Fruit fly (Drosophila melanogaster) whole organism, embryonic: ENCODE measurements around the gene Pax.

ENCODE experiments used
- Atf-2 ChIP-seq: fragments of 200-800 bp; sonication (Bioruptor generic); optimal IDR thresholded peaks from 2 replicates; lab custom pipeline; 2016; ENCODE audit warnings: missing biosample characterization, missing genetic modification characterization
- CG10147 ChIP-seq: fragments of 200-800 bp; sonication (Bioruptor generic); optimal IDR thresholded peaks from 2 replicates; lab custom pipeline; 2019; ENCODE audit warnings: missing biosample characterization, mild to moderate bottlenecking, missing genetic modification characterization, moderate library complexity
- CG1024 ChIP-seq: fragments of 200-800 bp; sonication (Bioruptor generic); IDR thresholded peaks from 2 replicates; pipeline ENCODE4 v1.3.6; 2022; ENCODE audit warnings: missing biosample characterization, missing genetic modification characterization
- CG10267 ChIP-seq: fragments of 200-800 bp; sonication (Bioruptor generic); optimal IDR thresholded peaks from 2 replicates; lab custom pipeline; 2018; ENCODE audit warnings: missing biosample characterization, mild to moderate bottlenecking, missing genetic modification characterization, moderate library complexity
- CG10565 ChIP-seq: fragments of 200-800 bp; sonication (Bioruptor generic); optimal IDR thresholded peaks from 3 replicates; lab custom pipeline; 2016; ENCODE audit warnings: missing biosample characterization, mild to moderate bottlenecking, missing genetic modification characterization
- CG11093 ChIP-seq: fragments of 200-800 bp; sonication (Bioruptor generic); IDR thresholded peaks from 3 replicates; pipeline ENCODE4 v1.3.6; 2022; ENCODE audit warnings: missing biosample characterization, missing genetic modification characterization
- CG11247 ChIP-seq: fragments of 200-800 bp; sonication (Bioruptor generic); IDR thresholded peaks from 2 replicates; pipeline ENCODE4 v1.3.6; 2022; ENCODE audit warnings: missing biosample characterization, missing genetic modification characterization
- CG15696 ChIP-seq: fragments of 200-800 bp; sonication (Bioruptor generic); optimal IDR thresholded peaks from 2 replicates; lab custom pipeline; 2019; ENCODE audit warnings: missing biosample characterization, mild to moderate bottlenecking, missing genetic modification characterization, moderate library complexity
- CG16815 ChIP-seq: fragments of 200-800 bp; sonication (Bioruptor generic); optimal IDR thresholded peaks from 3 replicates; lab custom pipeline; 2017; ENCODE audit warnings: missing biosample characterization, mild to moderate bottlenecking, missing genetic modification characterization
- CG17186 ChIP-seq: fragments of 200-800 bp; sonication (Bioruptor generic); optimal IDR thresholded peaks from 3 replicates; lab custom pipeline; 2017; ENCODE audit warnings: missing biosample characterization, missing genetic modification reagents, missing genetic modification characterization
- CG17829 ChIP-seq: fragments of 200-800 bp; optimal IDR thresholded peaks from 2 replicates; lab custom pipeline; 2019; ENCODE audit warnings: missing biosample characterization, mild to moderate bottlenecking, missing genetic modification characterization, moderate library complexity
- CG17912 ChIP-seq: fragments of 200-800 bp; sonication (Bioruptor generic); optimal IDR thresholded peaks from 2 replicates; lab custom pipeline; 2018; ENCODE audit warnings: missing biosample characterization, mild to moderate bottlenecking, missing genetic modification characterization
- CG2116 ChIP-seq: fragments of 200-800 bp; sonication (Bioruptor generic); optimal IDR thresholded peaks from 3 replicates; lab custom pipeline; 2018; ENCODE audit warnings: missing biosample characterization, mild to moderate bottlenecking, missing genetic modification characterization
- CG32767 ChIP-seq: fragments of 200-800 bp; sonication (Bioruptor generic); IDR thresholded peaks from 2 replicates; pipeline ENCODE4 v1.3.6; 2022; ENCODE audit warnings: missing biosample characterization, missing genetic modification characterization
- CG5180 ChIP-seq: fragments of 200-800 bp; sonication (Bioruptor generic); optimal IDR thresholded peaks from 3 replicates; lab custom pipeline; 2017; ENCODE audit warnings: missing biosample characterization, missing genetic modification characterization, mild to moderate bottlenecking, moderate library complexity, missing genetic modification reagents
- CG8290 ChIP-seq, 3 experiments: fragments of 200-800 bp; sonication (Bioruptor generic); optimal IDR thresholded peaks; 2 replicates each; lab custom pipeline; 2016 to 2019; ENCODE audit warnings: missing biosample characterization in 3 of 3, missing genetic modification characterization in 3 of 3, mild to moderate bottlenecking in 2 of 3, moderate library complexity in 1 of 3
- D19B ChIP-seq: fragments of 200-800 bp; sonication (Bioruptor generic); optimal IDR thresholded peaks from 2 replicates; lab custom pipeline; 2017; ENCODE audit warnings: missing biosample characterization, mild to moderate bottlenecking, missing genetic modification characterization
- Dek ChIP-seq: fragments of 200-800 bp; sonication (Bioruptor generic); optimal IDR thresholded peaks from 3 replicates; lab custom pipeline; 2019; ENCODE audit warnings: missing biosample characterization, mild to moderate bottlenecking, missing genetic modification characterization, moderate library complexity
- Dp ChIP-seq: fragments of 200-800 bp; sonication (Bioruptor generic); optimal IDR thresholded peaks from 2 replicates; lab custom pipeline; 2018; ENCODE audit warnings: missing biosample characterization, mild to moderate bottlenecking, missing genetic modification characterization, moderate library complexity
- Elba2 ChIP-seq: fragments of 200-800 bp; sonication (Bioruptor generic); optimal IDR thresholded peaks from 3 replicates; lab custom pipeline; 2016; ENCODE audit warnings: missing biosample characterization, missing genetic modification characterization
- Fer3 ChIP-seq: fragments of 200-800 bp; sonication (Bioruptor generic); optimal IDR thresholded peaks from 2 replicates; lab custom pipeline; 2018; ENCODE audit warnings: missing biosample characterization, mild to moderate bottlenecking, missing genetic modification characterization, moderate library complexity
- H15 ChIP-seq: fragments of 200-800 bp; sonication (Bioruptor generic); IDR thresholded peaks from 3 replicates; pipeline ENCODE4 v1.3.6; 2022; ENCODE audit warnings: missing biosample characterization, missing genetic modification characterization
- HLH54F ChIP-seq: fragments of 200-800 bp; sonication (Bioruptor generic); optimal IDR thresholded peaks from 3 replicates; lab custom pipeline; 2016; ENCODE audit warnings: missing biosample characterization, missing genetic modification characterization
- HLHmδ ChIP-seq: fragments of 200-800 bp; sonication (Bioruptor generic); optimal IDR thresholded peaks from 2 replicates; lab custom pipeline; 2018; ENCODE audit warnings: missing biosample characterization, mild to moderate bottlenecking, missing genetic modification characterization, moderate library complexity
- Hr3 ChIP-seq: fragments of 200-800 bp; sonication (Bioruptor generic); optimal IDR thresholded peaks from 3 replicates; lab custom pipeline; 2016; ENCODE audit warnings: missing biosample characterization, missing genetic modification characterization
- Jarid2 ChIP-seq: fragments of 200-800 bp; sonication (Bioruptor generic); optimal IDR thresholded peaks from 3 replicates; lab custom pipeline; 2017; ENCODE audit warnings: mild to moderate bottlenecking, missing biosample characterization, missing genetic modification reagents, missing genetic modification characterization
- Mes4 ChIP-seq: fragments of 200-800 bp; sonication (Bioruptor generic); optimal IDR thresholded peaks from 2 replicates; lab custom pipeline; 2016; ENCODE audit warnings: missing biosample characterization, missing genetic modification characterization
- Nf-YA ChIP-seq: fragments of 200-800 bp; sonication (Bioruptor generic); IDR thresholded peaks from 2 replicates; pipeline ENCODE4 v1.3.6; 2022; ENCODE audit warnings: missing biosample characterization, missing genetic modification characterization
- Vsx1 ChIP-seq: fragments of 200-800 bp; sonication (Bioruptor generic); optimal IDR thresholded peaks from 2 replicates; lab custom pipeline; 2017; ENCODE audit warnings: missing biosample characterization, mild to moderate bottlenecking, missing genetic modification characterization, missing genetic modification reagents
- ara ChIP-seq: fragments of 200-800 bp; sonication (Bioruptor generic); IDR thresholded peaks from 2 replicates; pipeline ENCODE4 v1.3.6; 2022; ENCODE audit warnings: missing biosample characterization, missing genetic modification characterization
- dmrt11E ChIP-seq: fragments of 200-800 bp; sonication (Bioruptor generic); optimal IDR thresholded peaks from 3 replicates; lab custom pipeline; 2018; ENCODE audit warnings: missing biosample characterization, mild to moderate bottlenecking, missing genetic modification characterization, moderate library complexity
- fd64A ChIP-seq: fragments of 200-800 bp; sonication (Bioruptor generic); optimal IDR thresholded peaks from 3 replicates; lab custom pipeline; 2018; ENCODE audit warnings: missing biosample characterization, mild to moderate bottlenecking, missing genetic modification characterization
- fru ChIP-seq: fragments of >200 bp; optimal IDR thresholded peaks from 2 replicates; lab custom pipeline; 2017
- gce ChIP-seq: fragments of 200-800 bp; sonication (Bioruptor generic); IDR thresholded peaks from 3 replicates; pipeline ENCODE4 v1.3.6; 2022; ENCODE audit warnings: missing biosample characterization, missing genetic modification characterization
- gem ChIP-seq: fragments of 200-800 bp; sonication (Bioruptor generic); optimal IDR thresholded peaks from 2 replicates; lab custom pipeline; 2019; ENCODE audit warnings: missing biosample characterization, mild to moderate bottlenecking, missing genetic modification characterization, moderate library complexity
- gfzf ChIP-seq: fragments of 200-800 bp; sonication (Bioruptor generic); optimal IDR thresholded peaks from 2 replicates; lab custom pipeline; 2016; ENCODE audit warnings: missing biosample characterization, mild to moderate bottlenecking, missing genetic modification characterization, moderate library complexity
- gt ChIP-seq: fragments of 200-800 bp; sonication (Bioruptor generic); IDR thresholded peaks from 2 replicates; pipeline ENCODE4 v1.3.6; 2022; ENCODE audit warnings: missing biosample characterization, missing genetic modification characterization
- jing ChIP-seq: fragments of 200-800 bp; sonication (Bioruptor generic); optimal IDR thresholded peaks from 2 replicates; lab custom pipeline; 2018; ENCODE audit warnings: missing biosample characterization, mild to moderate bottlenecking, missing genetic modification characterization
- kni ChIP-seq: fragments of 200-800 bp; sonication (Bioruptor generic); optimal IDR thresholded peaks from 3 replicates; lab custom pipeline; 2017; ENCODE audit warnings: mild to moderate bottlenecking, missing biosample characterization, missing genetic modification reagents, missing genetic modification characterization
- pros ChIP-seq: fragments of 200-800 bp; sonication (Bioruptor generic); optimal IDR thresholded peaks from 3 replicates; lab custom pipeline; 2019; ENCODE audit warnings: missing biosample characterization, mild to moderate bottlenecking, missing genetic modification characterization, moderate library complexity
- pzg ChIP-seq: fragments of 200-800 bp; sonication (Bioruptor generic); optimal IDR thresholded peaks from 3 replicates; lab custom pipeline; 2018; ENCODE audit warnings: missing biosample characterization, mild to moderate bottlenecking, missing genetic modification characterization, moderate library complexity
- run ChIP-seq: fragments of 200-800 bp; sonication (Bioruptor generic); optimal IDR thresholded peaks from 3 replicates; lab custom pipeline; 2018; ENCODE audit warnings: missing biosample characterization, mild to moderate bottlenecking, missing genetic modification characterization
- sim ChIP-seq: fragments of 200-800 bp; sonication (Bioruptor generic); IDR thresholded peaks from 2 replicates; pipeline ENCODE4 v1.3.6; 2022; ENCODE audit warnings: missing biosample characterization, missing genetic modification characterization
- slbo ChIP-seq: fragments of 200-800 bp; sonication (Bioruptor generic); IDR thresholded peaks from 2 replicates; pipeline ENCODE4 v1.3.6; 2022; ENCODE audit warnings: missing biosample characterization, missing genetic modification characterization
- slp2 ChIP-seq: fragments of 200-800 bp; sonication (Bioruptor generic); optimal IDR thresholded peaks from 2 replicates; lab custom pipeline; 2016; ENCODE audit warnings: missing biosample characterization, missing genetic modification characterization
- sna ChIP-seq: fragments of 200-800 bp; sonication (Bioruptor generic); IDR thresholded peaks from 2 replicates; pipeline ENCODE4 v1.3.6; 2022; ENCODE audit warnings: missing biosample characterization, missing genetic modification characterization; ENCODE audit not compliant: partially characterized antibody
- vvl ChIP-seq: fragments of 200-800 bp; sonication (Bioruptor generic); IDR thresholded peaks from 2 replicates; pipeline ENCODE4 v1.3.6; 2022; ENCODE audit warnings: missing biosample characterization, missing genetic modification characterization
- wdn ChIP-seq: fragments of 200-800 bp; sonication (Bioruptor generic); IDR thresholded peaks from 2 replicates; pipeline ENCODE4 v1.3.6; 2022; ENCODE audit warnings: missing biosample characterization, missing genetic modification characterization
- yki ChIP-seq: fragments of >200 bp; optimal IDR thresholded peaks from 3 replicates; lab custom pipeline; 2018

The Pax gene

dm6 chr2L:19439598-19440230 is 13.3 kb upstream of the Pax start (continued):
- TF ChIP-seq sna (GFP tag; lab: Robert Waterston, UW), result no peak
- peak; percentile 85 for TF ChIP-seq slbo (GFP tag; lab: Robert Waterston, UW)
- peak; percentile 84 for TF ChIP-seq gem (tag; lab: Kevin White, UChicago)
- peak; percentile 90 for TF ChIP-seq CG32767 (GFP tag; lab: Robert Waterston, UW)
- peak; percentile 57 for TF ChIP-seq Mes4 (GFP tag; lab: Kevin White, UChicago)
- no peak for TF ChIP-seq pzg (GFP tag; lab: Kevin White, UChicago)
- TF ChIP-seq Elba2 (GFP tag; lab: Kevin White, UChicago), result no peak
- peak; percentile 26 for TF ChIP-seq Jarid2 (GFP tag; lab: Kevin White, UChicago)
- TF ChIP-seq CG1024 (GFP tag; lab: Robert Waterston, UW), result peak; percentile 83
- TF ChIP-seq fd64A (GFP tag; lab: Kevin White, UChicago), result peak; percentile 14
- peak; percentile 57 for TF ChIP-seq CG10267 (tag; lab: Kevin White, UChicago)
- TF ChIP-seq kni, result peak; percentile 87
- peak; percentile 43; the same call in 1 of the 2 replicates for TF ChIP-seq gt (GFP tag; lab: Robert Waterston, UW)
- TF ChIP-seq HLH54F, result peak; percentile 88
- TF ChIP-seq slp2 (GFP tag; lab: Kevin White, UChicago), result peak; percentile 61
- peak; percentile 90 for TF ChIP-seq run
- peak; percentile 23 for TF ChIP-seq D19B (GFP tag; lab: Kevin White, UChicago)
- TF ChIP-seq CG11247 (GFP tag; lab: Robert Waterston, UW), result peak; percentile 53; the same call in 1 of the 2 replicates
- no peak for TF ChIP-seq CG17186 (GFP tag; lab: Kevin White, UChicago)
- peak; percentile 86 for TF ChIP-seq wdn (GFP tag; lab: Robert Waterston, UW)
- TF ChIP-seq CG5180 (GFP tag; lab: Kevin White, UChicago), result peak; percentile 37
- TF ChIP-seq gce, result 0 out of 3 replicates have a peak, but pooled peaks have one; percentile 63
- peak; percentile 91 for TF ChIP-seq Nf-YA (GFP tag; lab: Robert Waterston, UW)
- TF ChIP-seq CG17829 (tag; lab: Kevin White, UChicago), result peak; percentile 67
- TF ChIP-seq sim (GFP tag; lab: Robert Waterston, UW), result no peak
- TF ChIP-seq Hr3 (GFP tag; lab: Kevin White, UChicago), result peak; percentile 67
- no peak for TF ChIP-seq fru
- peak; percentile 64; the same call in 2 of the 3 replicates for TF ChIP-seq CG11093 (GFP tag; lab: Robert Waterston, UW)
- TF ChIP-seq gfzf (GFP tag; lab: Kevin White, UChicago), result no peak
- no peak for TF ChIP-seq pros (GFP tag; lab: Kevin White, UChicago)
- TF ChIP-seq CG10565 (GFP tag; lab: Kevin White, UChicago), result no peak
- TF ChIP-seq CG15696 (tag; lab: Kevin White, UChicago), result peak; percentile 9
- no peak for TF ChIP-seq Dp
- peak; percentile 67 for TF ChIP-seq Vsx1
- TF ChIP-seq CG8290 (GFP tag; optimal IDR thresholded peaks at IDR 0.05; lab: Kevin White, UChicago), result peak; percentile 62
- TF ChIP-seq CG8290 (tag; optimal IDR thresholded peaks at IDR 0.05; lab: Kevin White, UChicago), result peak in 1 of 2 experiments; percentile 98
- peak; percentile 46 for TF ChIP-seq CG16815 (GFP tag; lab: Kevin White, UChicago)
- TF ChIP-seq dmrt11E, result peak; percentile 67
- TF ChIP-seq ara, result peak; percentile 52; the same call in 1 of the 2 replicates
- peak; percentile 59 for TF ChIP-seq CG2116 (GFP tag; lab: Kevin White, UChicago)
- no peak for TF ChIP-seq HLHmδ (GFP tag; lab: Kevin White, UChicago)
- no peak for TF ChIP-seq yki (lab: Kevin White, UChicago)
- peak; percentile 56 for TF ChIP-seq CG10147
- peak; percentile 44 for TF ChIP-seq Atf-2 (GFP tag; lab: Kevin White, UChicago)
- peak; percentile 88 for TF ChIP-seq jing (GFP tag; lab: Kevin White, UChicago)
- peak; percentile 85 for TF ChIP-seq CG17912 (GFP tag; lab: Kevin White, UChicago)
- peak; percentile 55 for TF ChIP-seq Dek
- peak; percentile 85 for TF ChIP-seq vvl (GFP tag; lab: Robert Waterston, UW)
- no peak for TF ChIP-seq H15 (GFP tag; lab: Robert Waterston, UW)
- TF ChIP-seq Fer3 (tag; lab: Kevin White, UChicago), result peak; percentile 67
